Worm (Caenorhabditis elegans) whole organism, young adult: ENCODE data around the gene srh-292.
A peak's percentile ranks its signal among the peaks of the same experiment; 100 is the strongest.

Experiments
- T07F8.4 ChIP-seq: sonication (generic microtip); optimal IDR thresholded peaks from 2 replicates; lab custom pipeline; 2016; ENCODE audit warnings: mild to moderate bottlenecking, missing genetic modification characterization, moderate library complexity, missing compliant biosample characterization
- ama-1 ChIP-seq, 3 experiments: fragments of 150-350 bp in 1 of 3; sonication (generic microtip) in 2 of 3; optimal IDR thresholded peaks; 2 replicates each; lab custom pipeline; 2014 to 2018; ENCODE audit warnings: missing biosample characterization in 2 of 3, missing genetic modification characterization in 2 of 3, missing genetic modification reagents in 2 of 3
- efl-1 ChIP-seq: fragments of 150-350 bp; optimal IDR thresholded peaks from 2 replicates; lab custom pipeline; 2014; ENCODE audit warnings: missing biosample characterization, missing genetic modification reagents, missing genetic modification characterization
- lag-1 ChIP-seq: fragments of 200-800 bp; sonication (Bioruptor generic); IDR thresholded peaks from 2 replicates; pipeline ENCODE4 v1.3.6; 2022; ENCODE audit warnings: missing genetic modification reagents, missing genetic modification characterization, missing compliant biosample characterization
- lin-35 ChIP-seq, 3 experiments: fragments of 150-350 bp in 2 of 3; sonication (generic microtip) in 1 of 3; optimal IDR thresholded peaks; 2 replicates each; lab custom pipeline; 2014 to 2018; ENCODE audit warnings: missing biosample characterization in 3 of 3, missing genetic modification characterization in 3 of 3, missing genetic modification reagents in 3 of 3
- mxl-1 ChIP-seq: sonication (generic microtip); optimal IDR thresholded peaks from 2 replicates; lab custom pipeline; 2016; ENCODE audit warnings: missing genetic modification characterization, missing compliant biosample characterization
- nfya-2 ChIP-seq: fragments of 200-800 bp; sonication (Bioruptor generic); IDR thresholded peaks from 2 replicates; pipeline ENCODE4 v1.3.6; 2022; ENCODE audit warnings: missing genetic modification reagents, missing genetic modification characterization, missing compliant biosample characterization
- pha-4 ChIP-seq: fragments of 150-350 bp; sonication (generic microtip); optimal IDR thresholded peaks from 2 replicates; lab custom pipeline; 2014; ENCODE audit warnings: missing biosample characterization, missing genetic modification reagents, missing genetic modification characterization
- rcor-1 ChIP-seq: fragments of 200-800 bp; sonication (Bioruptor generic); IDR thresholded peaks from 2 replicates; pipeline ENCODE4 v1.3.6; 2022; ENCODE audit warnings: missing genetic modification reagents, missing genetic modification characterization, missing compliant biosample characterization
- tbp1 ChIP-seq: fragments of 200-800 bp; sonication (Bioruptor generic); optimal IDR thresholded peaks from 2 replicates; lab custom pipeline; 2018; ENCODE audit warnings: mild to moderate bottlenecking, missing genetic modification characterization, missing compliant biosample characterization
- ztf-6 ChIP-seq: fragments of 200-800 bp; sonication (Bioruptor generic); IDR thresholded peaks from 2 replicates; pipeline ENCODE4 v1.3.6; 2022; ENCODE audit warnings: missing genetic modification reagents, missing genetic modification characterization, missing compliant biosample characterization

srh-292 gene

ce11 chrV:17845370-17845967 is 42.9 kb downstream of the srh-292 start (continued):
- no peak for TF ChIP-seq efl-1
- TF ChIP-seq rcor-1 (GFP tag; lab: Robert Waterston, UW), result no peak
- no peak for TF ChIP-seq lin-35 (GFP tag; optimal IDR thresholded peaks at IDR 0.05; lab: Kevin White, UChicago)
- TF ChIP-seq pha-4 (tag; lab: Kevin White, UChicago), result no peak
- TF ChIP-seq ama-1 (optimal IDR thresholded peaks at IDR 0.05; lab: Kevin White, UChicago), result no peak
- TF ChIP-seq ama-1 (GFP tag; optimal IDR thresholded peaks at IDR 0.05; lab: Kevin White, UChicago), result peak in 1 of 2 experiments; percentile 40
- no peak for TF ChIP-seq mxl-1 (tag; lab: Kevin White, UChicago)
- TF ChIP-seq nfya-2 (GFP tag; lab: Robert Waterston, UW), result no peak
- TF ChIP-seq lag-1, result no peak
- no peak for TF ChIP-seq T07F8.4
- peak; percentile 27 for TF ChIP-seq tbp1
- no peak for TF ChIP-seq ztf-6 (GFP tag; lab: Robert Waterston, UW)
